Worm (Caenorhabditis elegans) whole organism, L3 larva: ENCODE data around the gene cam-1.
A peak's percentile ranks its signal among the peaks of the same experiment; 100 is the strongest.

Experiments
- R02D3.7 ChIP-seq: fragments of 150-350 bp; optimal IDR thresholded peaks from 2 replicates; lab custom pipeline; 2014; ENCODE audit warnings: missing biosample characterization, missing genetic modification characterization
- aly-2 ChIP-seq: fragments of 150-350 bp; optimal IDR thresholded peaks from 2 replicates; lab custom pipeline; 2014; ENCODE audit warnings: missing biosample characterization, missing genetic modification characterization
- ama-1 ChIP-seq: fragments of 150-350 bp; optimal IDR thresholded peaks from 2 replicates; lab custom pipeline; 2018
- ceh-16 ChIP-seq: sonication (generic microtip); optimal IDR thresholded peaks from 2 replicates; lab custom pipeline; 2017; ENCODE audit warnings: missing biosample characterization, missing genetic modification characterization
- ceh-28 ChIP-seq: fragments of 150-350 bp; optimal IDR thresholded peaks from 2 replicates; lab custom pipeline; 2014; ENCODE audit warnings: missing biosample characterization, missing genetic modification reagents, missing genetic modification characterization
- ceh-82 ChIP-seq: fragments of 150-350 bp; optimal IDR thresholded peaks from 2 replicates; lab custom pipeline; 2014; ENCODE audit warnings: missing biosample characterization, missing genetic modification characterization
- ceh-9 ChIP-seq: sonication (generic microtip); optimal IDR thresholded peaks from 2 replicates; lab custom pipeline; 2018; ENCODE audit warnings: missing biosample characterization, missing genetic modification characterization
- egl-5 ChIP-seq: fragments of 150-350 bp; optimal IDR thresholded peaks from 2 replicates; lab custom pipeline; 2017; ENCODE audit warnings: missing biosample characterization, missing genetic modification reagents, missing genetic modification characterization, inconsistent platforms
- elt-1 ChIP-seq: fragments of 150-350 bp; optimal IDR thresholded peaks from 2 replicates; lab custom pipeline; 2014; ENCODE audit warnings: missing biosample characterization, missing genetic modification characterization
- elt-2 ChIP-seq: sonication (generic microtip); optimal IDR thresholded peaks from 2 replicates; lab custom pipeline; 2016; ENCODE audit warnings: missing genetic modification reagents, mild to moderate bottlenecking, missing genetic modification characterization, missing compliant biosample characterization
- elt-3 ChIP-seq, 3 experiments: fragments of 150-350 bp in 1 of 3; sonication (generic microtip) in 2 of 3; optimal IDR thresholded peaks; 2 replicates in 2 of 3; 4 replicates in 1 of 3; lab custom pipeline; 2014 to 2017; ENCODE audit warnings: missing biosample characterization in 3 of 3, missing genetic modification characterization in 3 of 3
- eor-1 ChIP-seq, 2 experiments: fragments of 150-350 bp; optimal IDR thresholded peaks; 2 replicates each; lab custom pipeline; 2014 to 2018; ENCODE audit warnings: missing biosample characterization in 2 of 2, missing genetic modification characterization in 2 of 2
- fkh-10 ChIP-seq: sonication (generic microtip); optimal IDR thresholded peaks from 2 replicates; lab custom pipeline; 2017; ENCODE audit warnings: missing biosample characterization, missing genetic modification reagents, missing genetic modification characterization
- fkh-2 ChIP-seq: fragments of 150-350 bp; optimal IDR thresholded peaks from 2 replicates; lab custom pipeline; 2014; ENCODE audit warnings: missing biosample characterization, missing genetic modification reagents, missing genetic modification characterization
- fos-1 ChIP-seq: fragments of 150-350 bp; optimal IDR thresholded peaks from 2 replicates; lab custom pipeline; 2014; ENCODE audit warnings: missing biosample characterization, missing genetic modification characterization
- jun-1 ChIP-seq: fragments of 150-350 bp; optimal IDR thresholded peaks from 2 replicates; lab custom pipeline; 2014; ENCODE audit warnings: missing biosample characterization, missing genetic modification reagents, missing genetic modification characterization
- lin-15B ChIP-seq: fragments of 150-350 bp; optimal IDR thresholded peaks from 2 replicates; lab custom pipeline; 2014; ENCODE audit warnings: missing biosample characterization, missing genetic modification characterization
- lin-39 ChIP-seq: fragments of 150-350 bp; optimal IDR thresholded peaks from 2 replicates; lab custom pipeline; 2018; ENCODE audit warnings: missing biosample characterization, missing genetic modification reagents, missing genetic modification characterization
- mdl-1 ChIP-seq: fragments of 150-350 bp; optimal IDR thresholded peaks from 2 replicates; lab custom pipeline; 2014; ENCODE audit warnings: missing biosample characterization, missing genetic modification characterization
- mml-1 ChIP-seq: fragments of 150-350 bp; sonication (generic microtip); optimal IDR thresholded peaks from 3 replicates; lab custom pipeline; 2014; ENCODE audit warnings: missing biosample characterization, missing genetic modification characterization
- nfya-1 ChIP-seq: sonication (generic microtip); optimal IDR thresholded peaks from 2 replicates; lab custom pipeline; 2017; ENCODE audit warnings: missing genetic modification characterization, mild to moderate bottlenecking, missing compliant biosample characterization, antibody characterized with exemption, moderate library complexity; ENCODE audit not compliant: insufficient read depth
- nhr-11 ChIP-seq: fragments of 150-350 bp; optimal IDR thresholded peaks from 2 replicates; lab custom pipeline; 2014; ENCODE audit warnings: missing biosample characterization, missing genetic modification characterization
- nhr-12 ChIP-seq: fragments of 150-350 bp; optimal IDR thresholded peaks from 2 replicates; lab custom pipeline; 2014; ENCODE audit warnings: missing biosample characterization, missing genetic modification characterization
- nhr-23 ChIP-seq: fragments of 150-350 bp; optimal IDR thresholded peaks from 2 replicates; lab custom pipeline; 2014; ENCODE audit warnings: missing biosample characterization, missing genetic modification reagents, missing genetic modification characterization
- nhr-237 ChIP-seq: fragments of 150-350 bp; optimal IDR thresholded peaks from 2 replicates; lab custom pipeline; 2014; ENCODE audit warnings: missing biosample characterization, missing genetic modification characterization
- nhr-28 ChIP-seq: fragments of 150-350 bp; optimal IDR thresholded peaks from 2 replicates; lab custom pipeline; 2014; ENCODE audit warnings: missing biosample characterization, missing genetic modification characterization
- nhr-76 ChIP-seq: fragments of 150-350 bp; sonication (generic microtip); optimal IDR thresholded peaks from 5 replicates; lab custom pipeline; 2014; ENCODE audit warnings: missing biosample characterization, missing genetic modification characterization
- nhr-77 ChIP-seq: fragments of 150-350 bp; optimal IDR thresholded peaks from 2 replicates; lab custom pipeline; 2014; ENCODE audit warnings: missing biosample characterization, missing genetic modification characterization
- pha-4 ChIP-seq: fragments of 150-350 bp; optimal IDR thresholded peaks from 2 replicates; lab custom pipeline; 2014; ENCODE audit warnings: missing biosample characterization, missing genetic modification reagents, missing genetic modification characterization
- pqm-1 ChIP-seq: fragments of 150-350 bp; optimal IDR thresholded peaks from 2 replicates; lab custom pipeline; 2017; ENCODE audit warnings: missing biosample characterization, missing genetic modification characterization, inconsistent platforms
- sea-2 ChIP-seq: fragments of 150-350 bp; sonication (generic microtip); optimal IDR thresholded peaks from 4 replicates; lab custom pipeline; 2014; ENCODE audit warnings: missing biosample characterization, missing genetic modification reagents, missing genetic modification characterization
- skn-1 ChIP-seq: fragments of 150-350 bp; optimal IDR thresholded peaks from 2 replicates; lab custom pipeline; 2014; ENCODE audit warnings: missing biosample characterization, missing genetic modification characterization
- unc-39 ChIP-seq: sonication (generic microtip); optimal IDR thresholded peaks from 4 replicates; lab custom pipeline; 2017; ENCODE audit warnings: missing biosample characterization, missing genetic modification characterization
- ztf-11 ChIP-seq: fragments of 150-350 bp; optimal IDR thresholded peaks from 2 replicates; lab custom pipeline; 2014; ENCODE audit warnings: missing biosample characterization, missing genetic modification characterization

cam-1 gene

DNA sequence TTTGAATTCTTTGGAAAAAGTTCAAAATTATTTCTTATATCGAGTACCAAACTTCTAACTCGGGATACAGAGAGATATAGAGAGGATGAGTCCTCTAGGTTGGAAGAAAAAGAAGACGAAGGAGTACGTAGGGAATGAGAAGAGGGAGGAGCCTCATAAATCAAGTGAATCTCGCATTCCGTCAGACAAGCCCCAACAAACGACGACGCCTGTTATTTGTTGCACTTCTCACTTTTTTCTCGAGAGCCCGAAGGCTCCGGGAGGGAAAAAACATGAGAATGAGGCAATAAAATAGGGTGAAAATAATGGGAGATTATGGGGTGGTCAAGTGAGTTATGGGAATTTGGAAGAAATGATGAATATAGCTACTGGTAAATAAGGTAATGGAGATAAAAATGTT is 10.4 kb downstream of the cam-1 start:
- TF ChIP-seq egl-5 (tag; lab: Kevin White, UChicago) (peak; percentile 89), elt-1 (no peak), lin-39 (peak; percentile 86), nfya-1 (tag; lab: Kevin White, UChicago) (peak; percentile 32)

DNA sequence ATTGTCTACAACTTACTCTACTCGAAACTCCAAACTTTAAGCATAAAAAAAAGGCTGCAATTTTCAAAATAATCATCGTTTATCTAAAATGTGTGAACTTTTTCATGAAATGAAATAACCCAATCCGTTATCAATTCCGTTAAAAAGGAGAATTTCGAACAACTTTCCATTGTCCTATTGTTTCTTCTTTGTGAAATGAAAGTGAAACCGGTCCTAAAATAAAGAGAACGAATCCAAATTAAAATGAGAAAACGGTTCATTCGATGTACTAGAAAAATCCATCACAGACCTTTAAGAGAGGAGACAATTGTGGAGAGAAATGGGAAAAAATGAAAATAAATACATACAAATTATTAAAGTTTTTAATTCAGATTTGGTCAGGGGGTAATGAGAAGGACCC is 14.4 kb downstream of the cam-1 start, which contains the start of gene C01G6.9:
TSS of gene C01G6.9 (minus strand) at position 141 of the 400 bp plus-strand sequence.
- TF ChIP-seq pqm-1 (no peak), nhr-76 (tag; lab: Kevin White, UChicago) (no peak), nfya-1 (tag; lab: Kevin White, UChicago) (no peak), fkh-2 (no peak), nhr-11 (tag; lab: Kevin White, UChicago) (no peak), ztf-11 (no peak), ama-1 (no peak), nhr-237 (tag; lab: Kevin White, UChicago) (no peak), elt-2 (tag; lab: Kevin White, UChicago) (no peak), ceh-82 (tag; lab: Kevin White, UChicago) (no peak), mdl-1 (tag; lab: Kevin White, UChicago) (no peak), nhr-28 (tag; lab: Kevin White, UChicago) (no peak), nhr-77 (no peak), lin-15B (no peak), mml-1 (no peak), R02D3.7 (no peak), unc-39 (tag; lab: Kevin White, UChicago) (no peak), fos-1 (no peak), aly-2 (no peak), nhr-23 (no peak)
- TF ChIP-seq, all 47 proteins: peak for 0

DNA sequence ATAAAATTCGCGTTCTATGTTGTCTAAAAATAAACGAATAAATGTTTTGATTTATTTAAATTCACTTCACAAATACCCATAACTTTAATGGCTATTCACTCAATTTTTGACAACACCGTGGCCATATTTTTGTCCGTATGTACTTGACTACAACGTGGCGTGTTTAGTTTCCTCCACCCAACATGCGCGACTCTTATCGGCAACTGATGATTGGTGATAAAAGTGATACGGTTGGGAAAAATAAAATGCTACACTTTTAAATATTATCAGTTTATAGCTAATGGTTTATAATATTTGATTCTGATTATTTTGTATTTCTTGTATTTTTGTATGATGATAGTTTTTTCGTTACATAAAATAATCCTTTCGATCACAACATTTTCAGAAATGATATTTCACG is 18.5 kb downstream of the cam-1 start, which contains the start of gene acs-7:
TSS of gene acs-7 (plus strand) at position 386 of the 400 bp plus-strand sequence.
- TF ChIP-seq sea-2 = no peak
- no peak for TF ChIP-seq ceh-9 (tag; lab: Kevin White, UChicago)
- peak; percentile 98 for TF ChIP-seq elt-2 (tag; lab: Kevin White, UChicago)
- no peak for TF ChIP-seq nhr-11 (tag; lab: Kevin White, UChicago)
- TF ChIP-seq mml-1 = no peak
- TF ChIP-seq elt-3 (tag; optimal IDR thresholded peaks at IDR 0.05; lab: Kevin White, UChicago) = no peak
- TF ChIP-seq lin-15B = no peak
- no peak for TF ChIP-seq unc-39 (tag; lab: Kevin White, UChicago)
- peak; percentile 81 for TF ChIP-seq nhr-76 (tag; lab: Kevin White, UChicago)
- peak; percentile 64 for TF ChIP-seq jun-1 (tag; lab: Kevin White, UChicago)
- TF ChIP-seq skn-1 = no peak
- TF ChIP-seq aly-2 = no peak
- TF ChIP-seq ama-1 = no peak
- TF ChIP-seq pqm-1 = peak; percentile 99
- no peak for TF ChIP-seq nhr-12 (tag; lab: Kevin White, UChicago)
- TF ChIP-seq eor-1 (tag; optimal IDR thresholded peaks at IDR 0.05; lab: Kevin White, UChicago) = no peak
- TF ChIP-seq nhr-28 (tag; lab: Kevin White, UChicago) = no peak
- TF ChIP-seq nfya-1 (tag; lab: Kevin White, UChicago) = peak; percentile 34
- TF ChIP-seq ceh-28 (tag; lab: Kevin White, UChicago) = no peak
- TF ChIP-seq fkh-2 = no peak
- TF ChIP-seq pha-4 (tag; lab: Kevin White, UChicago) = peak; percentile 64
- no peak for TF ChIP-seq ceh-16 (tag; lab: Kevin White, UChicago)
- TF ChIP-seq ceh-82 (tag; lab: Kevin White, UChicago) = no peak

DNA sequence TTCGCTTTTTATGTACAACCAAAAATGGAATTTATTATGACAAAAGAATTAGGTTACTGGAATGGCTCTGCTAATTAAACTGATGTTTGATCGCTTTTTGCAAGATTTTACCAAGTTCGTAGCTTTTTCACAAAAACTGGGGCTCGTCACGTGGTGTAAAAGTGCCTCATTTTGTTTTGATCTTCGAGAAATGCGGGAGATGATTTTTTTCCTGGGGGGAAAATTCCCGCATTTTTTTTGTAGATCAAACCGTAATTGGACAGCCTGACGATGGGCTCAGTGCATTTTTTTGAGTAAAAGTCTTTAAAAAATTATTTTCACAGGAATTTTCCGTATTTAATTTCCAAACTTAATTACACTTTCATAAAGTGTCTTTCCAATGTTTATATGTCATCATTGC is 21.0 kb downstream of the cam-1 start:
- no peak for TF ChIP-seq elt-1
- no peak for TF ChIP-seq mdl-1 (tag; lab: Kevin White, UChicago)
- TF ChIP-seq fkh-10 (GFP tag; lab: Kevin White, UChicago) = no peak
- no peak for TF ChIP-seq R02D3.7
- no peak for TF ChIP-seq ceh-28 (tag; lab: Kevin White, UChicago)
- TF ChIP-seq ceh-16 (tag; lab: Kevin White, UChicago) = no peak
